Fruit fly (Drosophila melanogaster) whole organism, prepupa: ENCODE measurements around the gene CG9839.

Source experiments
- CG10631 ChIP-seq: fragments of 200-800 bp; sonication (Bioruptor generic); optimal IDR thresholded peaks from 2 replicates; lab custom pipeline; 2016; ENCODE audit warnings: missing biosample characterization, missing genetic modification characterization
- CG10669 ChIP-seq: fragments of 200-800 bp; sonication (Bioruptor generic); optimal IDR thresholded peaks from 3 replicates; lab custom pipeline; 2018; ENCODE audit warnings: missing biosample characterization, mild to moderate bottlenecking, missing genetic modification characterization, moderate library complexity
- CG15336 ChIP-seq: fragments of 200-800 bp; sonication (Bioruptor generic); IDR thresholded peaks from 2 replicates; pipeline ENCODE4 v1.3.6; 2022; ENCODE audit warnings: missing biosample characterization, missing genetic modification characterization
- CG31627 ChIP-seq: fragments of 200-800 bp; sonication (Bioruptor generic); optimal IDR thresholded peaks from 3 replicates; lab custom pipeline; 2016; ENCODE audit warnings: missing biosample characterization, missing genetic modification characterization
- CG32006 ChIP-seq: fragments of 200-800 bp; sonication (Bioruptor generic); optimal IDR thresholded peaks from 3 replicates; lab custom pipeline; 2017; ENCODE audit warnings: missing biosample characterization, mild to moderate bottlenecking, missing genetic modification characterization
- CG34406 ChIP-seq: fragments of 200-800 bp; sonication (Bioruptor generic); optimal IDR thresholded peaks from 3 replicates; lab custom pipeline; 2016; ENCODE audit warnings: missing biosample characterization, missing genetic modification characterization
- CG3919 ChIP-seq: fragments of 200-800 bp; sonication (Bioruptor generic); optimal IDR thresholded peaks from 3 replicates; lab custom pipeline; 2016; ENCODE audit warnings: missing biosample characterization, missing genetic modification characterization
- CG4318 ChIP-seq: fragments of 200-800 bp; sonication (Bioruptor generic); optimal IDR thresholded peaks from 3 replicates; lab custom pipeline; 2017; ENCODE audit warnings: missing biosample characterization, mild to moderate bottlenecking, missing genetic modification characterization
- CG6163 ChIP-seq: fragments of 200-800 bp; sonication (Bioruptor generic); IDR thresholded peaks from 3 replicates; pipeline ENCODE4 v1.3.6; 2022; ENCODE audit warnings: missing biosample characterization, missing genetic modification characterization
- CG6276 ChIP-seq: fragments of 200-800 bp; sonication (Bioruptor generic); optimal IDR thresholded peaks from 2 replicates; lab custom pipeline; 2017; ENCODE audit warnings: missing biosample characterization, mild to moderate bottlenecking, missing genetic modification characterization
- CG6792 ChIP-seq: fragments of 200-800 bp; sonication (Bioruptor generic); optimal IDR thresholded peaks from 3 replicates; lab custom pipeline; 2016; ENCODE audit warnings: missing biosample characterization, missing genetic modification characterization
- CG6808 ChIP-seq: fragments of 200-800 bp; sonication (Bioruptor generic); optimal IDR thresholded peaks from 3 replicates; lab custom pipeline; 2017; ENCODE audit warnings: missing biosample characterization, missing genetic modification characterization, mild to moderate bottlenecking, moderate library complexity, missing genetic modification reagents
- CG8119 ChIP-seq: fragments of 200-800 bp; sonication (Bioruptor generic); IDR thresholded peaks from 3 replicates; pipeline ENCODE4 v1.3.6; 2022; ENCODE audit warnings: missing biosample characterization, missing genetic modification characterization
- CG8632 ChIP-seq: fragments of 200-800 bp; sonication (Bioruptor generic); optimal IDR thresholded peaks from 3 replicates; lab custom pipeline; 2016; ENCODE audit warnings: missing biosample characterization, missing genetic modification characterization
- CG9139 ChIP-seq: fragments of 200-800 bp; sonication (Bioruptor generic); optimal IDR thresholded peaks from 3 replicates; lab custom pipeline; 2017; ENCODE audit warnings: missing biosample characterization, mild to moderate bottlenecking, missing genetic modification characterization
- Eip75B ChIP-seq: fragments of 200-800 bp; sonication (Bioruptor generic); optimal IDR thresholded peaks from 3 replicates; lab custom pipeline; 2016; ENCODE audit warnings: missing biosample characterization, missing genetic modification characterization
- Eip78C ChIP-seq: fragments of 200-800 bp; sonication (Bioruptor generic); peaks from one replicate; lab custom pipeline; 2016; ENCODE audit warnings: missing biosample characterization, missing genetic modification characterization
- Ets21C ChIP-seq: fragments of 200-800 bp; sonication (Bioruptor generic); optimal IDR thresholded peaks from 3 replicates; lab custom pipeline; 2016; ENCODE audit warnings: missing biosample characterization, missing genetic modification characterization
- Ets96B ChIP-seq: fragments of 200-800 bp; optimal IDR thresholded peaks from 2 replicates; lab custom pipeline; 2019; ENCODE audit warnings: missing biosample characterization, mild to moderate bottlenecking, missing genetic modification characterization, moderate library complexity
- Hr38 ChIP-seq: sonication (Bioruptor generic); optimal IDR thresholded peaks from 2 replicates; lab custom pipeline; 2016; ENCODE audit warnings: missing biosample characterization, missing genetic modification characterization
- Hr39 ChIP-seq: fragments of 200-800 bp; sonication (Bioruptor generic); optimal IDR thresholded peaks from 2 replicates; lab custom pipeline; 2016; ENCODE audit warnings: missing biosample characterization, missing genetic modification characterization
- Met ChIP-seq: fragments of 200-800 bp; sonication (Bioruptor generic); optimal IDR thresholded peaks from 3 replicates; lab custom pipeline; 2016; ENCODE audit warnings: missing biosample characterization, missing genetic modification characterization
- OdsH ChIP-seq: fragments of 200-800 bp; sonication (Bioruptor generic); optimal IDR thresholded peaks from 3 replicates; lab custom pipeline; 2016; ENCODE audit warnings: missing biosample characterization, missing genetic modification characterization
- Smox ChIP-seq: fragments of 200-800 bp; sonication (Bioruptor generic); optimal IDR thresholded peaks from 3 replicates; lab custom pipeline; 2016; ENCODE audit warnings: missing biosample characterization, missing genetic modification characterization
- Sox102F ChIP-seq: fragments of 200-800 bp; sonication (Bioruptor generic); optimal IDR thresholded peaks from 2 replicates; lab custom pipeline; 2016; ENCODE audit warnings: missing biosample characterization, mild to moderate bottlenecking, missing genetic modification characterization
- Sox15 ChIP-seq: fragments of 200-800 bp; sonication (Bioruptor generic); optimal IDR thresholded peaks from 3 replicates; lab custom pipeline; 2016; ENCODE audit warnings: missing biosample characterization, missing genetic modification characterization
- achi ChIP-seq: fragments of 200-800 bp; sonication (Bioruptor generic); optimal IDR thresholded peaks from 3 replicates; lab custom pipeline; 2016; ENCODE audit warnings: missing biosample characterization, missing genetic modification characterization
- acj6 ChIP-seq: fragments of 200-800 bp; sonication (Bioruptor generic); optimal IDR thresholded peaks from 3 replicates; lab custom pipeline; 2016; ENCODE audit warnings: missing biosample characterization, missing genetic modification characterization
- cyc ChIP-seq: fragments of 200-800 bp; sonication (Bioruptor generic); optimal IDR thresholded peaks from 3 replicates; lab custom pipeline; 2016; ENCODE audit warnings: missing biosample characterization, missing genetic modification characterization
- dsx ChIP-seq: fragments of 200-800 bp; optimal IDR thresholded peaks from 3 replicates; lab custom pipeline; 2019; ENCODE audit warnings: missing biosample characterization, mild to moderate bottlenecking, missing genetic modification characterization, moderate library complexity; ENCODE audit not compliant: poor library complexity, severe bottlenecking
- eg ChIP-seq: fragments of 200-800 bp; sonication (Bioruptor generic); IDR thresholded peaks from 3 replicates; pipeline ENCODE4 v1.3.6; 2022; ENCODE audit warnings: missing biosample characterization, missing genetic modification characterization
- esn ChIP-seq: fragments of 200-800 bp; sonication (Bioruptor generic); optimal IDR thresholded peaks from 2 replicates; lab custom pipeline; 2016; ENCODE audit warnings: missing biosample characterization, mild to moderate bottlenecking, missing genetic modification characterization, moderate library complexity
- fd59A ChIP-seq: fragments of 200-800 bp; sonication (Bioruptor generic); optimal IDR thresholded peaks from 2 replicates; lab custom pipeline; 2017; ENCODE audit warnings: missing biosample characterization, mild to moderate bottlenecking, missing genetic modification characterization, missing genetic modification reagents
- fd85E ChIP-seq: fragments of 200-800 bp; sonication (Bioruptor generic); optimal IDR thresholded peaks from 3 replicates; lab custom pipeline; 2016; ENCODE audit warnings: missing biosample characterization, missing genetic modification characterization
- lz ChIP-seq: fragments of 200-800 bp; sonication (Bioruptor generic); optimal IDR thresholded peaks from 3 replicates; lab custom pipeline; 2016; ENCODE audit warnings: missing biosample characterization, missing genetic modification characterization
- net ChIP-seq: fragments of 200-800 bp; sonication (Bioruptor generic); optimal IDR thresholded peaks from 3 replicates; lab custom pipeline; 2016; ENCODE audit warnings: missing biosample characterization, missing genetic modification characterization
- pdm3 ChIP-seq: fragments of 200-800 bp; sonication (Bioruptor generic); optimal IDR thresholded peaks from 3 replicates; lab custom pipeline; 2016; ENCODE audit warnings: missing biosample characterization, missing genetic modification characterization
- ss ChIP-seq, 2 experiments: fragments of 200-800 bp; sonication (Bioruptor generic); optimal IDR thresholded peaks; 2 replicates in 1 of 2; 3 replicates in 1 of 2; lab custom pipeline; 2017 to 2018; ENCODE audit warnings: mild to moderate bottlenecking in 2 of 2, missing biosample characterization in 2 of 2, missing genetic modification characterization in 2 of 2, moderate library complexity in 1 of 2
- svp ChIP-seq: fragments of 200-800 bp; sonication (Bioruptor generic); peaks from one replicate; lab custom pipeline; 2016; ENCODE audit warnings: missing biosample characterization, missing genetic modification characterization
- topi ChIP-seq: fragments of 200-800 bp; sonication (Bioruptor generic); optimal IDR thresholded peaks from 3 replicates; lab custom pipeline; 2016; ENCODE audit warnings: missing biosample characterization, missing genetic modification characterization
- vri ChIP-seq: fragments of 200-800 bp; sonication (Bioruptor generic); optimal IDR thresholded peaks from 3 replicates; lab custom pipeline; 2016; ENCODE audit warnings: missing biosample characterization, mild to moderate bottlenecking, missing genetic modification characterization

Gene CG9839

dm6 chr3R:8853706-8854105 is 48.1 kb upstream of the CG9839 start:
- TF ChIP-seq CG8119 (GFP tag; lab: Robert Waterston, UW): no peak
- TF ChIP-seq CG6163 (GFP tag; lab: Robert Waterston, UW): no peak
- no peak for TF ChIP-seq acj6 (GFP tag; lab: Kevin White, UChicago)
- TF ChIP-seq eg: no peak

dm6 chr3R:8853197-8853596 is 47.6 kb upstream of the CG9839 start:
- TF ChIP-seq esn (peak; percentile 68), CG9139 (GFP tag; lab: Kevin White, UChicago) (no peak), net (GFP tag; lab: Kevin White, UChicago) (no peak), CG10631 (GFP tag; lab: Kevin White, UChicago) (no peak), CG32006 (peak; percentile 31), acj6 (GFP tag; lab: Kevin White, UChicago) (peak; percentile 5), eg (peak; percentile 64; the same call in 2 of the 3 replicates), topi (GFP tag; lab: Kevin White, UChicago) (peak; percentile 44), CG6808 (GFP tag; lab: Kevin White, UChicago) (no peak), CG15336 (no peak), cyc (GFP tag; lab: Kevin White, UChicago) (peak; percentile 54), fd59A (GFP tag; lab: Kevin White, UChicago) (no peak), CG6276 (GFP tag; lab: Kevin White, UChicago) (no peak), CG31627 (GFP tag; lab: Kevin White, UChicago) (peak; percentile 57), CG3919 (GFP tag; lab: Kevin White, UChicago) (peak; percentile 25), pdm3 (peak; percentile 20), CG4318 (no peak), CG6792 (GFP tag; lab: Kevin White, UChicago) (peak; percentile 37), svp (GFP tag; lab: Kevin White, UChicago) (peak; percentile 77), OdsH (GFP tag; lab: Kevin White, UChicago) (peak; percentile 35), Ets96B (tag; lab: Kevin White, UChicago) (no peak), Eip75B (GFP tag; lab: Kevin White, UChicago) (peak; percentile 33), lz (GFP tag; lab: Kevin White, UChicago) (peak; percentile 42), Sox15 (GFP tag; lab: Kevin White, UChicago) (no peak), vri (GFP tag; lab: Kevin White, UChicago) (peak; percentile 28), CG8119 (GFP tag; lab: Robert Waterston, UW) (0 out of 3 replicates have a peak, but pooled peaks have one; percentile 24), Ets21C (peak; percentile 10), CG6163 (GFP tag; lab: Robert Waterston, UW) (no peak), achi (GFP tag; lab: Kevin White, UChicago) (peak; percentile 16), CG8632 (GFP tag; lab: Kevin White, UChicago) (peak; percentile 24), Eip78C (GFP tag; lab: Kevin White, UChicago) (peak; percentile 34), fd85E (GFP tag; lab: Kevin White, UChicago) (no peak), CG10669 (GFP tag; lab: Kevin White, UChicago) (no peak), Sox102F (GFP tag; lab: Kevin White, UChicago) (peak; percentile 28), CG34406 (GFP tag; lab: Kevin White, UChicago) (peak; percentile 5), Hr39 (GFP tag; lab: Kevin White, UChicago) (peak; percentile 54), Smox (peak; percentile 46), Met (GFP tag; lab: Kevin White, UChicago) (peak; percentile 63), dsx (GFP tag; lab: Kevin White, UChicago) (no peak), Hr38 (no peak), ss (GFP tag; optimal IDR thresholded peaks at IDR 0.05; lab: Kevin White, UChicago) (no peak)
